Fruit fly (Drosophila melanogaster) whole organism, adult: Measurements from ENCODE around the gene CG3223.
A peak's percentile ranks its signal among the peaks of the same experiment; 100 is the strongest.

Experiments
- CG12768 ChIP-seq: fragments of 200-800 bp; sonication (Bioruptor generic); optimal IDR thresholded peaks from 2 replicates; lab custom pipeline; 2017; ENCODE audit warnings: missing biosample characterization, missing genetic modification characterization, mild to moderate bottlenecking, moderate library complexity, missing genetic modification reagents
- CG33017 ChIP-seq: fragments of 200-800 bp; sonication (Bioruptor generic); optimal IDR thresholded peaks from 2 replicates; lab custom pipeline; 2018; ENCODE audit warnings: missing biosample characterization, mild to moderate bottlenecking, missing genetic modification characterization, moderate library complexity
- CG5204 ChIP-seq: fragments of 200-800 bp; sonication (Bioruptor generic); optimal IDR thresholded peaks from 2 replicates; lab custom pipeline; 2016; ENCODE audit warnings: missing biosample characterization, missing genetic modification characterization
- CG7101 ChIP-seq: fragments of 200-800 bp; sonication (Bioruptor generic); optimal IDR thresholded peaks from 2 replicates; lab custom pipeline; 2018; ENCODE audit warnings: missing biosample characterization, mild to moderate bottlenecking, missing genetic modification characterization, moderate library complexity
- bab1 ChIP-seq: fragments of 200-800 bp; sonication (Bioruptor generic); optimal IDR thresholded peaks from 3 replicates; lab custom pipeline; 2019; ENCODE audit warnings: missing biosample characterization, mild to moderate bottlenecking, missing genetic modification characterization, moderate library complexity
- cic ChIP-seq: fragments of 200-800 bp; sonication (Bioruptor generic); optimal IDR thresholded peaks from 2 replicates; lab custom pipeline; 2017; ENCODE audit warnings: missing biosample characterization, mild to moderate bottlenecking, missing genetic modification characterization, moderate library complexity
- cnc ChIP-seq, 2 experiments: fragments of >200 bp; optimal IDR thresholded peaks; 2 replicates each; lab custom pipeline; 2017
- kay ChIP-seq: fragments of 200-800 bp; sonication (Bioruptor generic); peaks from one replicate; lab custom pipeline; 2016; ENCODE audit warnings: missing biosample characterization, missing genetic modification characterization, borderline replicate concordance
- pad ChIP-seq: fragments of 200-800 bp; sonication (Bioruptor generic); optimal IDR thresholded peaks from 3 replicates; lab custom pipeline; 2017; ENCODE audit warnings: missing biosample characterization, missing genetic modification characterization, mild to moderate bottlenecking, moderate library complexity, missing genetic modification reagents
- tj ChIP-seq: fragments of 200-800 bp; sonication (Bioruptor generic); optimal IDR thresholded peaks from 3 replicates; lab custom pipeline; 2017; ENCODE audit warnings: missing biosample characterization, mild to moderate bottlenecking, missing genetic modification characterization, moderate library complexity
- toe ChIP-seq: fragments of 200-800 bp; sonication (Bioruptor generic); optimal IDR thresholded peaks from 2 replicates; lab custom pipeline; 2016; ENCODE audit warnings: missing biosample characterization, missing genetic modification characterization

- TF ChIP-seq cic (GFP tag; lab: Kevin White, UChicago) (no peak), pad (GFP tag; lab: Kevin White, UChicago) (no peak), CG33017 (tag; lab: Kevin White, UChicago) (no peak), tj (GFP tag; lab: Kevin White, UChicago) (peak; percentile 95), CG12768 (no peak), kay (no peak), CG7101 (tag; lab: Kevin White, UChicago) (no peak), cnc (optimal IDR thresholded peaks at IDR 0.05; lab: Kevin White, UChicago) (no peak), bab1 (GFP tag; lab: Kevin White, UChicago) (no peak), CG5204 (GFP tag; lab: Kevin White, UChicago) (no peak), toe (GFP tag; lab: Kevin White, UChicago) (no peak)
These were observed 30.7 kb upstream of the CG3223 start, which contains the start of the genes CD98hc and Os-C for dm6 chr3R:7978379-7979009.
